Worm (Caenorhabditis elegans): ENCODE results near the gene Y43C5A.4.

The Y43C5A.4 gene

DNA sequence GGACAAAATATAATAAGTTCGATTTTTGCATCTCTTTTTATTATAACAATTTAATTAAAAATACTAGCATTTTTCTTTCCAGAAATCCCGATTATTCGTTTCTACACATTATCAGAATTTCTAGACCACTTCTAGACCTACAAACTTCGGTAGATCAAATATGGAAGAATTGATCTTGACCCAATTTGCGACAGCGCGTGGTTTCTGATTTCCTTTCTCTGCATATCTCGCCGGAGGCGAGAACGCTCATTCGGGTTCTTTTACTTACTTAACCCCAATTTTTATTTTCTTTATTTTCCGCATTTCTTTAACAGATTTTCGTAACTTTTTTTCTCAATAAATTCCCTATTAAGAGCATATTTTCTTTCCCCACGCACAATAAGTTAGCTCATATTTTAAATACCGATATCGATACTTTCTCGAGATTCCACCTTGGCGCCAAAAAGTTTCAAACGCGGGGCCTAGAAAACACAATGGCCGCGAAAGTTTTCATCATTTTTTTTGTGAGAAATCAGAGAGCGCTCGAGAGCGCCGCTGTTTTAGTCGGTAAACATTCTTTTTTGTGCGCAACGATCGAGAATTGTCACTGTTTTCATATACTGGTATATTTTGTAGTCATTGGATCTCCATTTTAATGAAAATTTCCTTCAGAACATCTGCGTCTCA, 35.2 kb upstream of the Y43C5A.4 start:
- TF ChIP-seq hnd-1 (tag; optimal IDR thresholded peaks at IDR 0.05) (no peak), tra-4 (tag; optimal IDR thresholded peaks at IDR 0.05) (no peak), ama-1 (optimal IDR thresholded peaks at IDR 0.05) (no peak), pes-1 (GFP tag; IDR thresholded peaks at IDR 0.05) (no peak), aly-1 (tag; optimal IDR thresholded peaks at IDR 0.05) (no peak), B0310.2 (tag; optimal IDR thresholded peaks at IDR 0.05) (no peak), ceh-13 (GFP tag; optimal IDR thresholded peaks at IDR 0.05) (no peak), flt-1 (GFP tag; IDR thresholded peaks at IDR 0.05) (no peak), hmg-4 (GFP tag; optimal IDR thresholded peaks at IDR 0.05) (no peak), ceh-36 (tag; optimal IDR thresholded peaks at IDR 0.05) (no peak), scrt-1 (GFP tag; IDR thresholded peaks at IDR 0.05) (no peak), ets-7 (tag; optimal IDR thresholded peaks at IDR 0.05) (no peak), sea-1 (GFP tag; conservative IDR thresholded peaks at IDR 0.05) (no peak), tbx-11 (GFP tag; IDR thresholded peaks at IDR 0.05) (no peak), tbx-37 (GFP tag; conservative IDR thresholded peaks at IDR 0.05) (no peak), F13C5.2 (tag; optimal IDR thresholded peaks at IDR 0.05) (no peak), hmbx-1 (tag; optimal IDR thresholded peaks at IDR 0.05) (no peak)

- no peak for TF ChIP-seq tbx-11 (GFP tag; IDR thresholded peaks at IDR 0.05)
Observed at ce11 chrIV:10243276-10243675, 34.5 kb upstream of the Y43C5A.4 start, which contains the start of gene tkt-1. TSS of gene tkt-1 (plus strand) at chrIV:10243612.

- TF ChIP-seq aly-1 (tag; optimal IDR thresholded peaks at IDR 0.05) (no peak), ama-1 (optimal IDR thresholded peaks at IDR 0.05) (no peak), tra-4 (tag; optimal IDR thresholded peaks at IDR 0.05) (no peak), sea-1 (GFP tag; conservative IDR thresholded peaks at IDR 0.05) (no peak), tbx-37 (GFP tag; conservative IDR thresholded peaks at IDR 0.05) (no peak), pes-1 (GFP tag; IDR thresholded peaks at IDR 0.05) (no peak), ceh-36 (tag; optimal IDR thresholded peaks at IDR 0.05) (no peak), ceh-13 (GFP tag; optimal IDR thresholded peaks at IDR 0.05) (no peak), hmg-4 (GFP tag; optimal IDR thresholded peaks at IDR 0.05) (no peak), scrt-1 (GFP tag; IDR thresholded peaks at IDR 0.05) (no peak), B0310.2 (tag; optimal IDR thresholded peaks at IDR 0.05) (no peak)
Observed at ce11 chrIV:10245666-10246210, 32.1 kb upstream of the Y43C5A.4 start, which contains the start of gene F01G10.10. TSS of gene F01G10.10 (plus strand) at chrIV:10246160.

DNA sequence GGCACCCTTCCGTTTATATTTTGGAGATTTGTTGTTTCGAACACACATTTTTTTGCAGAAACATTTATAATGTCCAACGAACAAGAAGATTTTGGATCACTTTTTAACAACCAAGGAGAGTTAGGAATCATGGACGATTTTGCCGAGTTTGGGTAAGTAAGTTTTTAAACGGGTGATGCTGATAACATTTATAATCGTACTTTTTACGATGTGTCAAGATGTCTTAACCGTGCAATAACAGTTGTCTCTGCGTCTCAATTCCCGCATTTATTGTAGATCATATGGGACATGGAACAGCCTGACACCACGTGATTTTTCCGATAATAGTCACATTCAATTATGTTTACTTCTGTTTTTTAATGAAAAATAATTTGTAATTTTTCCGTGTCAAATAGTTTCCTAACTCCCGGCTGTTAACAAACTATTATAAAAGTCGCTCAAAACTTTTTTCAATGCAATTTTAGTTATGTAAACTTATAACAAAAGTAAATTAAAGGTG, 27.2 kb upstream of the Y43C5A.4 start, which contains the start of gene daf-14:
daf-14 (plus strand) TSS at position 51 of the 499 bp plus-strand sequence.
- no peak for TF ChIP-seq ceh-13 (GFP tag; optimal IDR thresholded peaks at IDR 0.05)
- no peak for TF ChIP-seq tbx-37 (GFP tag; conservative IDR thresholded peaks at IDR 0.05)
- TF ChIP-seq B0310.2 (tag; optimal IDR thresholded peaks at IDR 0.05): no peak
- TF ChIP-seq ceh-36 (tag; optimal IDR thresholded peaks at IDR 0.05): no peak

- TF ChIP-seq pes-1 (GFP tag; IDR thresholded peaks at IDR 0.05) (no peak), aly-1 (tag; optimal IDR thresholded peaks at IDR 0.05) (no peak), sea-1 (GFP tag; conservative IDR thresholded peaks at IDR 0.05) (no peak), hmg-4 (GFP tag; optimal IDR thresholded peaks at IDR 0.05) (no peak), scrt-1 (GFP tag; IDR thresholded peaks at IDR 0.05) (no peak), hnd-1 (tag; optimal IDR thresholded peaks at IDR 0.05) (no peak), tbx-11 (GFP tag; IDR thresholded peaks at IDR 0.05) (no peak), ama-1 (optimal IDR thresholded peaks at IDR 0.05) (no peak), ets-7 (tag; optimal IDR thresholded peaks at IDR 0.05) (no peak)
Observed at ce11 chrIV:10251261-10251660, 26.6 kb upstream of the Y43C5A.4 start.

ce11 chrIV:10251764-10252163, 26.1 kb upstream of the Y43C5A.4 start:
- TF ChIP-seq aly-1 (tag; optimal IDR thresholded peaks at IDR 0.05) (no peak), hnd-1 (tag; optimal IDR thresholded peaks at IDR 0.05) (no peak)

DNA sequence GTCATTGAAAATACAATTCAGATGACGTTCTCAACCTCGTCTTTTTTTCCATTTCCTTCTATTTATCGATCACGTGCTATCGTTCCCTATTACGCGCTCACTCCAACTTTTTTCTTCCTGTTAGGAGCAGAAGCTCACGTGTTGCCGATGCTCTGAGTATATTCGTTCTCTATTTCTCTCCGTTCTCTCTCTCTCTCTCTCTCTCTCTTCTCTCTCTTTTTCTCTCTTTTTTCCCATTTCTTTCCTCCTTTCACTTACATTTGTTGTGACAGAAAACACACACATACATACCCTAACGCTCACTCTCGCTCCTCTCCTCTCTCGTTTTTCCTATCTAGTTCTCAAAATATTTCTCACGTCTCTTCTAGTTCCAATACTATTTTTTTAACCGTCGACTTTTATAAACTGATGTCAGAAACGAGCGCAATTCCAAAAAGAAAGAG, 25.4 kb upstream of the Y43C5A.4 start:
- TF ChIP-seq ceh-13 (GFP tag; optimal IDR thresholded peaks at IDR 0.05): no peak
- TF ChIP-seq ceh-36 (tag; optimal IDR thresholded peaks at IDR 0.05): no peak

- no peak for TF ChIP-seq sea-1 (GFP tag; conservative IDR thresholded peaks at IDR 0.05)
- no peak for TF ChIP-seq aly-1 (tag; optimal IDR thresholded peaks at IDR 0.05)
- TF ChIP-seq scrt-1 (GFP tag; IDR thresholded peaks at IDR 0.05): no peak
- no peak for TF ChIP-seq tbx-37 (GFP tag; conservative IDR thresholded peaks at IDR 0.05)
- no peak for TF ChIP-seq ceh-36 (tag; optimal IDR thresholded peaks at IDR 0.05)
- no peak for TF ChIP-seq ama-1 (optimal IDR thresholded peaks at IDR 0.05)
- no peak for TF ChIP-seq hmbx-1 (tag; optimal IDR thresholded peaks at IDR 0.05)
- no peak for TF ChIP-seq hmg-4 (GFP tag; optimal IDR thresholded peaks at IDR 0.05)
- TF ChIP-seq ets-7 (tag; optimal IDR thresholded peaks at IDR 0.05): no peak
- no peak for TF ChIP-seq pes-1 (GFP tag; IDR thresholded peaks at IDR 0.05)
- TF ChIP-seq B0310.2 (tag; optimal IDR thresholded peaks at IDR 0.05): no peak
- no peak for TF ChIP-seq flt-1 (GFP tag; IDR thresholded peaks at IDR 0.05)
- TF ChIP-seq tbx-11 (GFP tag; IDR thresholded peaks at IDR 0.05): no peak
- no peak for TF ChIP-seq hnd-1 (tag; optimal IDR thresholded peaks at IDR 0.05)
- no peak for TF ChIP-seq ceh-13 (GFP tag; optimal IDR thresholded peaks at IDR 0.05)
- no peak for TF ChIP-seq F13C5.2 (tag; optimal IDR thresholded peaks at IDR 0.05)
- no peak for TF ChIP-seq tra-4 (tag; optimal IDR thresholded peaks at IDR 0.05)
Observed at ce11 chrIV:10252886-10253639, 24.8 kb upstream of the Y43C5A.4 start.
